Worm (Caenorhabditis elegans) whole organism, young adult: ENCODE results near the gene F13H10.8.

ENCODE experiments used
- attf-6 ChIP-seq: fragments of 200-800 bp; sonication (Bioruptor generic); IDR thresholded peaks from 2 replicates; pipeline ENCODE4 v1.3.6; 2022; ENCODE audit warnings: missing genetic modification reagents, missing genetic modification characterization, missing compliant biosample characterization
- efl-1 ChIP-seq: fragments of 150-350 bp; optimal IDR thresholded peaks from 2 replicates; lab custom pipeline; 2014; ENCODE audit warnings: missing biosample characterization, missing genetic modification reagents, missing genetic modification characterization
- lin-40 ChIP-seq: sonication (generic microtip); optimal IDR thresholded peaks from 2 replicates; lab custom pipeline; 2016; ENCODE audit warnings: missing genetic modification characterization, mild to moderate bottlenecking, missing compliant biosample characterization, missing genotype, missing genetic modification reagents
- nhr-27 ChIP-seq: fragments of 200-800 bp; sonication (Bioruptor generic); optimal IDR thresholded peaks from 2 replicates; lab custom pipeline; 2018; ENCODE audit warnings: mild to moderate bottlenecking, missing genetic modification characterization, moderate library complexity, missing compliant biosample characterization
- snpc-3.4 ChIP-seq: sonication (generic microtip); optimal IDR thresholded peaks from 2 replicates; lab custom pipeline; 2017; ENCODE audit warnings: missing genetic modification characterization, mild to moderate bottlenecking, missing compliant biosample characterization, antibody characterized with exemption, moderate library complexity, missing genotype, missing genetic modification reagents
- sptf-2 ChIP-seq: fragments of 200-800 bp; sonication (Bioruptor generic); optimal IDR thresholded peaks from 2 replicates; lab custom pipeline; 2018; ENCODE audit warnings: mild to moderate bottlenecking, missing genetic modification characterization, missing compliant biosample characterization

ce11 chrIV:11019962-11020550 is at the start of gene F13H10.8:
- TF ChIP-seq lin-40 (tag; lab: Kevin White, UChicago) (no peak), nhr-27 (tag; lab: Kevin White, UChicago) (no peak), snpc-3.4 (no peak), efl-1 (GFP tag; lab: Kevin White, UChicago) (no peak), sptf-2 (GFP tag; lab: Kevin White, UChicago) (no peak), attf-6 (GFP tag; lab: Robert Waterston, UW) (no peak)
